Fruit fly (Drosophila melanogaster) ovary, adult (tissue): ENCODE data around the gene CG33986.

Experiments used
- CG17801 ChIP-seq: fragments of 200-800 bp; optimal IDR thresholded peaks from 2 replicates; lab custom pipeline; 2019; ENCODE audit warnings: missing biosample characterization, mild to moderate bottlenecking, missing genetic modification characterization, moderate library complexity; ENCODE audit not compliant: partially characterized antibody

The CG33986 gene

dm6 chr3L:15525153-15525552, at the start of gene CG33986:
Gene CG33986 (minus strand): TSS chr3L:15525253.
- no peak for TF ChIP-seq CG17801

- TF ChIP-seq CG17801, result no peak
Measured at dm6 chr3L:15570571-15570970, 45.5 kb upstream of the CG33986 start.

- no peak for TF ChIP-seq CG17801
Measured at dm6 chr3L:15568748-15569147, 43.7 kb upstream of the CG33986 start.

dm6 chr3L:15566484-15566955, 41.5 kb upstream of the CG33986 start:
- peak; percentile 54 for TF ChIP-seq CG17801

dm6 chr3L:15565829-15566433, 40.9 kb upstream of the CG33986 start, which contains the start of gene dop:
Gene dop (plus strand): TSS chr3L:15566013.
- TF ChIP-seq CG17801, result no peak

- no peak for TF ChIP-seq CG17801
Measured at dm6 chr3L:15563851-15564106, 38.7 kb upstream of the CG33986 start.

- TF ChIP-seq CG17801, result peak; percentile 39
Measured at dm6 chr3L:15563058-15563850, 38.2 kb upstream of the CG33986 start, which contains the start of the genes CG7739 and SCCRO. Gene CG7739 (minus strand): TSS chr3L:15563065. Gene SCCRO (plus strand): TSS chr3L:15563427.

- no peak for TF ChIP-seq CG17801
Measured at dm6 chr3L:15562727-15563057, 37.6 kb upstream of the CG33986 start.

- TF ChIP-seq CG17801, result peak; percentile 67
Measured at dm6 chr3L:15553993-15554644, 29.1 kb upstream of the CG33986 start, which contains the start of gene AGO2. Gene AGO2 (plus strand): TSS chr3L:15554113.

dm6 chr3L:15548843-15549242, 23.8 kb upstream of the CG33986 start:
- no peak for TF ChIP-seq CG17801

- no peak for TF ChIP-seq CG17801
Measured at dm6 chr3L:15547187-15547790, 22.2 kb upstream of the CG33986 start.

- TF ChIP-seq CG17801, result no peak
Measured at dm6 chr3L:15544455-15545415, 19.7 kb upstream of the CG33986 start.

dm6 chr3L:15543467-15543866, 18.4 kb upstream of the CG33986 start:
- TF ChIP-seq CG17801, result no peak

dm6 chr3L:15543049-15543448, 18.0 kb upstream of the CG33986 start:
- peak; percentile 21 for TF ChIP-seq CG17801

- TF ChIP-seq CG17801, result no peak
Measured at dm6 chr3L:15541281-15541680, 16.2 kb upstream of the CG33986 start.

- no peak for TF ChIP-seq CG17801
Measured at dm6 chr3L:15540682-15541081, 15.6 kb upstream of the CG33986 start.
